Worm (Caenorhabditis elegans) whole organism, dauer: ENCODE results near the gene tag-343.

Source experiments
- unc-62 ChIP-seq: sonication (generic microtip); optimal IDR thresholded peaks from 2 replicates; lab custom pipeline; 2017; ENCODE audit warnings: missing biosample characterization, missing genetic modification reagents, missing genetic modification characterization

Gene tag-343

ce11 chrX:16633052-16633451 lies 41.5 kb downstream of the tag-343 start, which contains the start of gene C06G1.1:
C06G1.1 (plus strand) TSS chrX:16633352.
- TF ChIP-seq unc-62 (GFP tag; lab: Kevin White, UChicago): no peak

- TF ChIP-seq unc-62 (GFP tag; lab: Kevin White, UChicago): no peak
These were observed 42.7 kb downstream of the tag-343 start for ce11 chrX:16631847-16632246.

DNA sequence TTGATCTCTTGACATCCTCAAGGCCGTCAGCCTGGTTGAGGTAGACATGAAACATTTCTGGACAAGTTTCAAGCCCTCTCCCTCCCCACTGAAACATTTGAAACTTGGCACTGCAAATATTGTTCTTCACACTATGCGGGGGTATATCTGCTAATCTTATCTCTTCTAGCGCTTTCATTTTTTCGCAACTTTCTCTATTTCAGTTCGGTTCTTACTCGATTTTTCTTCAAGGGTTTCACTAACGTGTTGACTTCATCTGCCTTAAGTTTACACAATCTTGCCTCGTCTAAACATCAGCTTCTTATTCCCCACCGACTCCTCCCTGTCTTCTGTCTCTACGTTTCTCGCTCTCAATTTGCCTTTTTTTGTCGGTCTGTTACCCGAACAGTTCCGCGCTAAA lies 44.8 kb downstream of the tag-343 start:
- TF ChIP-seq unc-62 (GFP tag; lab: Kevin White, UChicago): no peak

DNA sequence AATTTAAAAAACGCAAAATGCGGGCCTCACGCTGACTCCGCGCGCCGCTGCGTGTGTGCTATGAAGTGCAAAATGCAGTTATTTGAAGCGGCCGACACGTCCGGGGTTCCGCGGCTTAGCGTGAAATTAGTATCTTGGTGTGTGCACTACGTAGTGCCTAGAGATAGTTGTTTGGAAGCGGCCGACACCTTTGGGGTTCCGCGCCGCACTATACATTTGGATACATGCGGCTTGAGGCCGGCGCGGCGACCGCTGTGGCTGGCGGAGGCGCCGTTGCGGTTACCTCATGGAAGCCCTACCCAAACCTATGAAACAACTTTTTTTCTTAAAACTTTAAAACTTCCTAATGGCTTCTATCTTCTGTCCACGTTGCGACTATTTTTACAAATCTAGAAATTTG lies 45.4 kb downstream of the tag-343 start:
- TF ChIP-seq unc-62 (GFP tag; lab: Kevin White, UChicago): no peak

- TF ChIP-seq unc-62 (GFP tag; lab: Kevin White, UChicago): no peak
These were observed 47.7 kb downstream of the tag-343 start for ce11 chrX:16626817-16627216.

ce11 chrX:16625078-16625808 lies 49.3 kb downstream of the tag-343 start:
- no peak for TF ChIP-seq unc-62 (GFP tag; lab: Kevin White, UChicago)

- no peak for TF ChIP-seq unc-62 (GFP tag; lab: Kevin White, UChicago)
These were observed 51.3 kb downstream of the tag-343 start for ce11 chrX:16623269-16623668.

ce11 chrX:16621467-16621866 lies 53.1 kb downstream of the tag-343 start, which contains the start of gene cpg-19:
cpg-19 (plus strand) TSS chrX:16621807.
- no peak for TF ChIP-seq unc-62 (GFP tag; lab: Kevin White, UChicago)

DNA sequence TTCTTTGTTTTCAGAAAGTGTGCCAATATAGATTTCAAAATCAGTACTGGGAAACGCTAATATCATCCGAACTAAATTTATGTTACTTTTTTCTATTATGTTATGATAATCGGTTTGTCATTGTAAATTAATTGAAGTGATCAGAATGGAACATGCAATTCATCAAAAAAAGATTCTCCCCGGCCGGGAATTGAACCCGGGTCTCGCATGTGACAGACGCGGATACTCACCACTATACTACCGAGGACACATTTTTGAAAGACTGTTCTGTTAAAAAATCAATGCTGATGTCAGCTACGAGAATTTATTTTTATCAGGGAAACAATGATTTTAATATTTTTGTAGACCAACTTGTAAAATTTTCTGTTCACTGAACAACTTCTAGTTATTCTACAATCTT lies 55.4 kb downstream of the tag-343 start:
- TF ChIP-seq unc-62 (GFP tag; lab: Kevin White, UChicago): no peak

DNA sequence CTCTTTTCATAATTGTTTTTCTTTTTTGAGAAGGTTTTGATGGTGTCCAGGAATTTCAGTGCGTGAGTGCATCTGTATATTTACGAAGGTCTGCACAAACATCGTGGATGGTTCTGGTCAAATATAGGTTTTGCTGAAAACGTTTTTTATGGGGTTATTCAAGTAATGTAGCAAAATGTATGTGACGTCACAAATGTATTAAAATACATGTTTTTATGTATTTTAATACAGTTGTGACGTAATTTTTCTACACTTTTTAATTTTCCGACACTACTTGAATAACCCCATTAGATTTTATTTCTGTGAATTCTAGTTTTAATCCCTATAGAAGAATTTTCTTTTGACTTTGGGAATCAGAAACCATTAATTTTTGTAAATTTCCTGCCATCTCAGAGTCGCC lies 55.8 kb downstream of the tag-343 start:
- no peak for TF ChIP-seq unc-62 (GFP tag; lab: Kevin White, UChicago)

DNA sequence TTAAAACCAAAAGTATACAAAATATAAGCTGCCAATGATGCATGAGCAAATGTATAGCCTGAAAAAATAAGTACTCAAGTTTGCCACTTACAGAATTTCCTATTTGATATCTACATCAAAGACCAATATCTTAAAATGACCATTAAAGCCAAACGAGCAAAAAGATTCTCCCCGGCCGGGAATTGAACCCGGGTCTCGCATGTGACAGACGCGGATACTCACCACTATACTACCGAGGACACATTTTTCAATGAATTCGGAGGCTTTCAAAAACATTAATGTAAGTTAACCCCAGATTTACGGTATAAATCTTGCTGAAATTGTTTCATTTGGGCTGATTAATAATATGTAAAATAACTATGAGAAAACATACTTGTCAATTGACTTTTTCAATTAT lies 56.4 kb downstream of the tag-343 start:
- TF ChIP-seq unc-62 (GFP tag; lab: Kevin White, UChicago): no peak

- no peak for TF ChIP-seq unc-62 (GFP tag; lab: Kevin White, UChicago)
These were observed 57.0 kb downstream of the tag-343 start for ce11 chrX:16617427-16618128.
